Worm (Caenorhabditis elegans) whole organism, L2 larva: ENCODE measurements around the gene let-716.

Experiments
- C34F6.9 ChIP-seq: fragments of 150-350 bp; optimal IDR thresholded peaks from 2 replicates; lab custom pipeline; 2014; ENCODE audit warnings: missing biosample characterization, missing genetic modification characterization
- F13H6.1 ChIP-seq: sonication (generic microtip); optimal IDR thresholded peaks from 2 replicates; lab custom pipeline; 2016; ENCODE audit warnings: missing genetic modification characterization, missing compliant biosample characterization
- R02D3.7 ChIP-seq: fragments of 150-350 bp; optimal IDR thresholded peaks from 2 replicates; lab custom pipeline; 2014; ENCODE audit warnings: missing biosample characterization, missing genetic modification characterization
- Y55F3AM.14 ChIP-seq: fragments of 200-800 bp; sonication (Bioruptor generic); optimal IDR thresholded peaks from 2 replicates; lab custom pipeline; 2018; ENCODE audit warnings: mild to moderate bottlenecking, missing genetic modification characterization, missing compliant biosample characterization
- ZK546.5 ChIP-seq: sonication (generic microtip); optimal IDR thresholded peaks from 2 replicates; lab custom pipeline; 2017; ENCODE audit warnings: missing biosample characterization, missing genetic modification characterization
- alr-1 ChIP-seq: fragments of 150-350 bp; optimal IDR thresholded peaks from 2 replicates; lab custom pipeline; 2014; ENCODE audit warnings: missing biosample characterization, missing genetic modification characterization
- aly-2 ChIP-seq: fragments of 150-350 bp; optimal IDR thresholded peaks from 2 replicates; lab custom pipeline; 2014; ENCODE audit warnings: missing biosample characterization, missing genetic modification characterization
- ama-1 ChIP-seq: fragments of 150-350 bp; optimal IDR thresholded peaks from 2 replicates; lab custom pipeline; 2018; ENCODE audit warnings: inconsistent platforms
- ceh-16 ChIP-seq: fragments of 150-350 bp; optimal IDR thresholded peaks from 2 replicates; lab custom pipeline; 2014; ENCODE audit warnings: missing biosample characterization, missing genetic modification characterization
- ceh-82 ChIP-seq: fragments of 150-350 bp; optimal IDR thresholded peaks from 2 replicates; lab custom pipeline; 2014; ENCODE audit warnings: missing biosample characterization, missing genetic modification characterization
- crh-2 ChIP-seq: sonication (generic microtip); optimal IDR thresholded peaks from 2 replicates; lab custom pipeline; 2017; ENCODE audit warnings: missing biosample characterization, missing genetic modification characterization
- dmd-4 ChIP-seq: sonication (generic microtip); optimal IDR thresholded peaks from 2 replicates; lab custom pipeline; 2017; ENCODE audit warnings: missing biosample characterization, missing genetic modification characterization
- egl-27 ChIP-seq: sonication (generic microtip); optimal IDR thresholded peaks from 3 replicates; lab custom pipeline; 2017; ENCODE audit warnings: missing biosample characterization, missing genetic modification reagents, missing genetic modification characterization
- elt-1 ChIP-seq: fragments of 150-350 bp; optimal IDR thresholded peaks from 2 replicates; lab custom pipeline; 2014; ENCODE audit warnings: missing biosample characterization, missing genetic modification characterization
- fos-1 ChIP-seq: fragments of 150-350 bp; optimal IDR thresholded peaks from 2 replicates; lab custom pipeline; 2014; ENCODE audit warnings: missing biosample characterization, missing genetic modification characterization
- gmeb-1 ChIP-seq: fragments of 150-350 bp; optimal IDR thresholded peaks from 2 replicates; lab custom pipeline; 2014; ENCODE audit warnings: missing biosample characterization, missing genetic modification characterization
- lin-11 ChIP-seq: fragments of 150-350 bp; sonication (generic microtip); optimal IDR thresholded peaks from 2 replicates; lab custom pipeline; 2014; ENCODE audit warnings: missing biosample characterization, missing genetic modification characterization, inconsistent platforms, mixed read lengths
- lin-13 ChIP-seq: fragments of 150-350 bp; optimal IDR thresholded peaks from 2 replicates; lab custom pipeline; 2014; ENCODE audit warnings: missing biosample characterization, missing genetic modification reagents, missing genetic modification characterization
- lin-39 ChIP-seq: fragments of 150-350 bp; optimal IDR thresholded peaks from 2 replicates; lab custom pipeline; 2014; ENCODE audit warnings: missing biosample characterization, missing genetic modification reagents, missing genetic modification characterization
- lsy-2 ChIP-seq, 2 experiments: fragments of 150-350 bp in 1 of 2; sonication (generic microtip) in 1 of 2; optimal IDR thresholded peaks; 2 replicates each; lab custom pipeline; 2014 to 2017; ENCODE audit warnings: missing biosample characterization in 2 of 2, missing genetic modification characterization in 2 of 2
- mab-5 ChIP-seq: fragments of 150-350 bp; optimal IDR thresholded peaks from 2 replicates; lab custom pipeline; 2014; ENCODE audit warnings: missing biosample characterization, missing genetic modification characterization
- mbf-1 ChIP-seq: sonication (generic microtip); optimal IDR thresholded peaks from 2 replicates; lab custom pipeline; 2017; ENCODE audit warnings: missing biosample characterization, missing genetic modification characterization
- mdl-1 ChIP-seq, 2 experiments: fragments of 150-350 bp in 1 of 2; sonication (generic microtip) in 1 of 2; optimal IDR thresholded peaks; 2 replicates each; lab custom pipeline; 2017; ENCODE audit warnings: missing biosample characterization in 2 of 2, missing genetic modification characterization in 2 of 2
- nhr-10 ChIP-seq: sonication (generic microtip); optimal IDR thresholded peaks from 2 replicates; lab custom pipeline; 2017; ENCODE audit warnings: missing biosample characterization, missing genetic modification characterization
- nhr-12 ChIP-seq: fragments of 150-350 bp; optimal IDR thresholded peaks from 2 replicates; lab custom pipeline; 2014; ENCODE audit warnings: missing biosample characterization, missing genetic modification characterization
- nhr-129 ChIP-seq: fragments of 150-350 bp; optimal IDR thresholded peaks from 2 replicates; lab custom pipeline; 2014; ENCODE audit warnings: missing biosample characterization, missing genetic modification characterization
- nhr-21 ChIP-seq: fragments of 150-350 bp; optimal IDR thresholded peaks from 2 replicates; lab custom pipeline; 2014; ENCODE audit warnings: missing biosample characterization, missing genetic modification characterization
- nhr-23 ChIP-seq: fragments of 150-350 bp; optimal IDR thresholded peaks from 2 replicates; lab custom pipeline; 2014; ENCODE audit warnings: missing biosample characterization, missing genetic modification reagents, missing genetic modification characterization
- nhr-237 ChIP-seq: fragments of 150-350 bp; optimal IDR thresholded peaks from 2 replicates; lab custom pipeline; 2014; ENCODE audit warnings: missing biosample characterization, missing genetic modification characterization
- nhr-25 ChIP-seq: fragments of 150-350 bp; sonication (generic microtip); optimal IDR thresholded peaks from 3 replicates; lab custom pipeline; 2014; ENCODE audit warnings: missing biosample characterization, missing genetic modification characterization
- nhr-6 ChIP-seq: fragments of 150-350 bp; optimal IDR thresholded peaks from 2 replicates; lab custom pipeline; 2014; ENCODE audit warnings: missing biosample characterization, missing genetic modification characterization
- nhr-77 ChIP-seq: fragments of 150-350 bp; optimal IDR thresholded peaks from 2 replicates; lab custom pipeline; 2014; ENCODE audit warnings: missing biosample characterization, missing genetic modification characterization
- peb-1 ChIP-seq: fragments of 150-350 bp; optimal IDR thresholded peaks from 2 replicates; lab custom pipeline; 2014; ENCODE audit warnings: missing biosample characterization, missing genetic modification characterization
- skn-1 ChIP-seq: sonication (generic microtip); optimal IDR thresholded peaks from 2 replicates; lab custom pipeline; 2017; ENCODE audit warnings: missing biosample characterization, missing genetic modification characterization
- sma-3 ChIP-seq: sonication (generic microtip); optimal IDR thresholded peaks from 2 replicates; lab custom pipeline; 2016; ENCODE audit warnings: missing genetic modification reagents, missing genetic modification characterization, missing compliant biosample characterization
- sma-9 ChIP-seq, 2 experiments: fragments of 150-350 bp in 1 of 2; sonication (generic microtip) in 1 of 2; optimal IDR thresholded peaks; 2 replicates each; lab custom pipeline; 2014 to 2016; ENCODE audit warnings: missing genetic modification characterization in 2 of 2, mild to moderate bottlenecking in 1 of 2, missing biosample characterization in 1 of 2, missing compliant biosample characterization in 1 of 2, missing genetic modification reagents in 1 of 2, moderate library complexity in 1 of 2
- snpc-4 ChIP-seq: fragments of 150-350 bp; optimal IDR thresholded peaks from 2 replicates; lab custom pipeline; 2014; ENCODE audit warnings: missing biosample characterization, missing genetic modification characterization
- unc-39 ChIP-seq: fragments of 150-350 bp; optimal IDR thresholded peaks from 2 replicates; lab custom pipeline; 2014; ENCODE audit warnings: missing biosample characterization, missing genetic modification characterization
- unc-62 ChIP-seq: fragments of 150-350 bp; optimal IDR thresholded peaks from 2 replicates; lab custom pipeline; 2014; ENCODE audit warnings: missing biosample characterization, missing genetic modification reagents, missing genetic modification characterization
- zag-1 ChIP-seq: fragments of 150-350 bp; optimal IDR thresholded peaks from 2 replicates; lab custom pipeline; 2014; ENCODE audit warnings: missing biosample characterization, missing genetic modification characterization
- ztf-1 ChIP-seq: fragments of 200-800 bp; sonication (Bioruptor generic); conservative IDR thresholded peaks from 2 replicates; pipeline ENCODE4 v1.3.6; 2022; ENCODE audit warnings: missing genetic modification characterization, missing compliant biosample characterization
- ztf-11 ChIP-seq: sonication (generic microtip); optimal IDR thresholded peaks from 2 replicates; lab custom pipeline; 2017; ENCODE audit warnings: missing biosample characterization, missing genetic modification characterization
- ztf-4 ChIP-seq: fragments of 150-350 bp; optimal IDR thresholded peaks from 2 replicates; lab custom pipeline; 2014; ENCODE audit warnings: missing biosample characterization, missing genetic modification characterization

let-716 gene

DNA sequence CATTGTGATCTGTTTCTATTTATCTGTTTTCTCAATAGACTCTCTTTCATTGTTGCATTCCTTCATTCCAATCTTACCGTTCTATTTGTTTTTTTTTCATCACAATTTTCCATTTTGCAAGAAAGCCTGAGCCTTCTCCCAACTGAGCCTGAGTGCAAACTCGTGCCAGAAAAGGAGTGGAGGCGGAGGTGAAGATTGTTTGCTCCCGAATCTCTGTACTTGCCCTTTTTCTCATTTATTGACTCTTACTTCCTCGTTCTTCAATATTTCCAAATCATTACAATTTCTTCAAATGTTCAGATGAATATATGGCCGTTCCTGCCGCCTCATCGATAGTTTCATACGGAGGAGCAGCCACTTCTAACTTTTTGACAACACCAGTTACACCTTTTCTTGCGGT, 23.5 kb downstream of the let-716 start, which contains the start of gene let-756:
TSS of gene let-756 (plus strand) at position 301 of the 400 bp plus-strand sequence.
- TF ChIP-seq nhr-77 (tag; lab: Kevin White, UChicago), result no peak
- TF ChIP-seq nhr-6 (tag; lab: Kevin White, UChicago), result no peak
- no peak for TF ChIP-seq Y55F3AM.14 (GFP tag; lab: Kevin White, UChicago)
- no peak for TF ChIP-seq nhr-10
- TF ChIP-seq nhr-129, result no peak
- no peak for TF ChIP-seq elt-1
- TF ChIP-seq lin-11 (tag; lab: Kevin White, UChicago), result no peak
- no peak for TF ChIP-seq dmd-4 (tag; lab: Kevin White, UChicago)
- no peak for TF ChIP-seq ztf-1 (GFP tag; lab: Robert Waterston, UW)
- no peak for TF ChIP-seq snpc-4
- TF ChIP-seq unc-39 (tag; lab: Kevin White, UChicago), result no peak

DNA sequence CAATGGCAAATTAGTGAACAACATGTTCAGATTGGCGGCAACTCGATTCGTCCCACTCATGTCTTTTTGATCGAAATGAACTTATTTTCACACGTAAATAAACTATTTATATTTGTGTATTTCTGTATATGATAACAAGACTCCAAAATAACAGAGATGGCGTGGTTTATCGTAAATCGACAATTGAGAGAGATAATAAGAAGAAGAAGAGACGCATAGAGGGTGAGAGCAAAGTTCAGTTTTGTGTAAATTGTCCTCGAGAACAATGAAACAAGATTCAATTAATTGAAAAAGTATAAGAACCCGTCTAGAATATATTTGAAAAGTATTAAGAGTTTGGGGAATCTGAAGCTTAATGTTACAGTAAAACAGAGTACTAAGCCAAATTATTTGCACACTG, 28.1 kb downstream of the let-716 start:
- TF ChIP-seq fos-1 (tag; lab: Kevin White, UChicago), result peak; percentile 3
- no peak for TF ChIP-seq Y55F3AM.14 (GFP tag; lab: Kevin White, UChicago)
- TF ChIP-seq sma-9 (GFP tag; optimal IDR thresholded peaks at IDR 0.05; lab: Kevin White, UChicago), result peak; percentile 20
- no peak for TF ChIP-seq sma-9 (tag; optimal IDR thresholded peaks at IDR 0.05; lab: Kevin White, UChicago)
- TF ChIP-seq crh-2 (tag; lab: Kevin White, UChicago), result peak; percentile 39

- TF ChIP-seq mab-5 (tag; lab: Kevin White, UChicago), result no peak
- TF ChIP-seq zag-1 (tag; lab: Kevin White, UChicago), result no peak
- no peak for TF ChIP-seq nhr-77 (tag; lab: Kevin White, UChicago)
- TF ChIP-seq ceh-16, result no peak
- no peak for TF ChIP-seq ZK546.5 (tag; lab: Kevin White, UChicago)
- TF ChIP-seq nhr-23 (tag; lab: Kevin White, UChicago), result no peak
- TF ChIP-seq sma-3, result no peak
- TF ChIP-seq unc-39 (tag; lab: Kevin White, UChicago), result no peak
- no peak for TF ChIP-seq elt-1
These were observed 28.6 kb downstream of the let-716 start, which contains the start of gene C05D11.5 for ce11 chrIII:6411914-6412313. Gene C05D11.5 (minus strand): TSS chrIII:6412014.

DNA sequence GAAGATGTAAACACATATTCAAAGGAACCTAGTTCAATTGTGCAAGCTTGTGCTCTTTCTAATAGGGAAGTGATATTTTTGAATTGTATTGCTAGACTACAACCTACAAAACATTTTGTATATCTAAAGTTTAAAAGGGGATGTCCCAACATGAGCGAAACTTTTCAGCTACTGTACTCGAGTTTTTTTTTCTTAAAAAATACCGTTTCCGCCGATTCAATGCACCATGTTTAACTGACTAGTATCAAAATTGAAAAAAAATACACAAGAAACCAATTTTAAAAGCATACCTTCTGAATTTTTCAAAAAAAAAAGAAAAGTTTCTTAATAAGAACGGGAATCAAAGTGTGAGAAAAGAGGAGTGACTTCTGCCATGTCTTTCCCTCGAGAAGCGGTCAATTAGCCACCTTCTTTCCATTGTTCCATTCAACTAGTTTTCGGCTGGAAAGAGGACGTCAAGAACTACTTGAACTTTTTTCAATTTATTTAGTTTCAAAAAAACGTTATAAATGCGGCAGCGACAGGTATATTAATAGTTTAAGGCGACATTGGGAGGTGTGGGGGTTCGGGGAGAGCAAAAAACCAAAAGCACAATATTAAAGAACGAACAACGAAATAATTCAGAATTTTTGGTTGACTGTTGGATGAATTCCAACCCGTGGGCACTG, 32.1 kb downstream of the let-716 start, which contains the start of gene nas-4:
TSS of gene nas-4 (minus strand) at position 351 of the 668 bp plus-strand sequence.
- no peak for TF ChIP-seq nhr-77 (tag; lab: Kevin White, UChicago)
- TF ChIP-seq mbf-1 (tag; lab: Kevin White, UChicago), result no peak
- no peak for TF ChIP-seq nhr-10
- TF ChIP-seq lin-39 (tag; lab: Kevin White, UChicago), result no peak
- no peak for TF ChIP-seq egl-27 (tag; lab: Kevin White, UChicago)
- no peak for TF ChIP-seq gmeb-1 (tag; lab: Kevin White, UChicago)
- no peak for TF ChIP-seq mab-5 (tag; lab: Kevin White, UChicago)
- TF ChIP-seq zag-1 (tag; lab: Kevin White, UChicago), result no peak
- no peak for TF ChIP-seq dmd-4 (tag; lab: Kevin White, UChicago)
- TF ChIP-seq aly-2 (tag; lab: Kevin White, UChicago), result no peak
- TF ChIP-seq peb-1 (tag; lab: Kevin White, UChicago), result no peak
- no peak for TF ChIP-seq nhr-23 (tag; lab: Kevin White, UChicago)
- no peak for TF ChIP-seq elt-1
- no peak for TF ChIP-seq R02D3.7 (tag; lab: Kevin White, UChicago)
- no peak for TF ChIP-seq unc-39 (tag; lab: Kevin White, UChicago)
- TF ChIP-seq nhr-25 (tag; lab: Kevin White, UChicago), result peak; percentile 27
- peak; percentile 69 for TF ChIP-seq ztf-4 (tag; lab: Kevin White, UChicago)
- peak; percentile 14 for TF ChIP-seq nhr-6 (tag; lab: Kevin White, UChicago)
- TF ChIP-seq ceh-82 (tag; lab: Kevin White, UChicago), result no peak
- no peak for TF ChIP-seq ztf-1 (GFP tag; lab: Robert Waterston, UW)
- peak; percentile 69 for TF ChIP-seq ama-1 (lab: Kevin White, UChicago)
- TF ChIP-seq F13H6.1 (tag; lab: Kevin White, UChicago), result no peak
- no peak for TF ChIP-seq skn-1 (tag; lab: Kevin White, UChicago)
- TF ChIP-seq lin-11 (tag; lab: Kevin White, UChicago), result no peak
- TF ChIP-seq crh-2 (tag; lab: Kevin White, UChicago), result peak; percentile 36
- TF ChIP-seq sma-3, result peak; percentile 46
- no peak for TF ChIP-seq nhr-129
- TF ChIP-seq sma-9 (GFP tag; optimal IDR thresholded peaks at IDR 0.05; lab: Kevin White, UChicago), result no peak
- TF ChIP-seq sma-9 (tag; optimal IDR thresholded peaks at IDR 0.05; lab: Kevin White, UChicago), result no peak
- TF ChIP-seq Y55F3AM.14 (GFP tag; lab: Kevin White, UChicago), result peak; percentile 35
- TF ChIP-seq lin-13 (GFP tag; lab: Kevin White, UChicago), result peak; percentile 42
- TF ChIP-seq ztf-11 (tag; lab: Kevin White, UChicago), result no peak
- no peak for TF ChIP-seq C34F6.9 (tag; lab: Kevin White, UChicago)
- no peak for TF ChIP-seq nhr-12 (tag; lab: Kevin White, UChicago)
- TF ChIP-seq alr-1 (tag; lab: Kevin White, UChicago), result no peak
- peak; percentile 17 for TF ChIP-seq nhr-21 (tag; lab: Kevin White, UChicago)
- peak in 1 of 2 experiments; percentile 9 for TF ChIP-seq lsy-2 (tag; optimal IDR thresholded peaks at IDR 0.05; lab: Kevin White, UChicago)
- no peak for TF ChIP-seq nhr-237 (tag; lab: Kevin White, UChicago)
- no peak for TF ChIP-seq unc-62 (GFP tag; lab: Kevin White, UChicago)
- TF ChIP-seq snpc-4, result no peak
- no peak for TF ChIP-seq fos-1 (tag; lab: Kevin White, UChicago)
- no peak for TF ChIP-seq ceh-16
- no peak for TF ChIP-seq ZK546.5 (tag; lab: Kevin White, UChicago)
- TF ChIP-seq mdl-1 (tag; optimal IDR thresholded peaks at IDR 0.05; lab: Kevin White, UChicago), result no peak
